Worm (Caenorhabditis elegans) whole organism, young adult: Measurements from ENCODE around the gene smcl-1.

Experiments used
- B0035.1 ChIP-seq: sonication (generic microtip); optimal IDR thresholded peaks from 2 replicates; lab custom pipeline; 2016; ENCODE audit warnings: missing genetic modification characterization, mild to moderate bottlenecking, missing compliant biosample characterization, missing genotype, missing genetic modification reagents
- him-1 ChIP-seq: sonication (generic microtip); optimal IDR thresholded peaks from 2 replicates; lab custom pipeline; 2016; ENCODE audit warnings: missing genotype, missing genetic modification reagents, missing genetic modification characterization, missing compliant biosample characterization
- hmg-1.2 ChIP-seq: fragments of 200-800 bp; sonication (Bioruptor generic); IDR thresholded peaks from 2 replicates; pipeline ENCODE4 v1.3.6; 2022; ENCODE audit warnings: missing genetic modification reagents, missing genetic modification characterization, missing compliant biosample characterization
- lin-54 ChIP-seq: fragments of 200-800 bp; sonication (Bioruptor generic); optimal IDR thresholded peaks from 2 replicates; lab custom pipeline; 2018; ENCODE audit warnings: mild to moderate bottlenecking, missing genetic modification characterization, missing compliant biosample characterization
- madf-3 ChIP-seq: fragments of 200-800 bp; sonication (Bioruptor generic); IDR thresholded peaks from 2 replicates; pipeline ENCODE4 v1.3.6; 2022; ENCODE audit warnings: missing genetic modification reagents, missing genetic modification characterization, missing compliant biosample characterization
- snpc-4 ChIP-seq, 5 experiments: fragments of 150-350 bp in 1 of 5; sonication (generic microtip) in 4 of 5; optimal IDR thresholded peaks; 2 replicates each; lab custom pipeline; 2014 to 2018; ENCODE audit warnings: missing genetic modification characterization in 5 of 5, missing biosample characterization in 3 of 5, antibody characterized with exemption in 2 of 5, mild to moderate bottlenecking in 2 of 5, missing compliant biosample characterization in 2 of 5, missing genotype in 2 of 5, moderate library complexity in 2 of 5, missing genetic modification reagents in 1 of 5
- tbx-9 ChIP-seq: sonication (generic microtip); optimal IDR thresholded peaks from 2 replicates; lab custom pipeline; 2016; ENCODE audit warnings: borderline replicate concordance, missing genetic modification characterization, inconsistent platforms, missing compliant biosample characterization

DNA sequence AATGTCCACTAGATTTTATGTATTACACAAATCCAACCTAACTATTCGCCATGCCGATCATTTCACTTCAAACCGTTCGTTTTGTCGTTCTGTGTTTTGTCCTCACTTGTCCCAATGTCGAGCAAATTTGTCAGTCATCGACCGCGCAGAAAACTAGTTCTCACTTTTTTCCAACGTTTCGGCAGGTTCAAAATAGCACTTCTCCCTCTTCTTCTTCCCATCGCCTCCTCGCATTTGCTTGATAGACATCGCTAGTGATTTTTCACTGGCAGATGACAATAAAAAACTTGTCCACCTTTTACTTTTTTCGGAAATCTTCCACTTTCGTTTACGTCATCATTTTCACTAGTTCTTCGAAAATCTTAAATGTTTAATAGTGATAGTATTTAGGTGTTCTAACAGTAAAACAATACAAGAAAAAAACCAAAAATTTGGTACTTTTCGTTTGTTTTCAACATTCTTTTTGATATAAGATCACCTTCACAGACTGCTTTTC lies 27.7 kb upstream of the smcl-1 start:
- no peak for TF ChIP-seq hmg-1.2 (GFP tag; lab: Robert Waterston, UW)
- TF ChIP-seq tbx-9, result no peak
- TF ChIP-seq madf-3 (GFP tag; lab: Robert Waterston, UW), result no peak
- TF ChIP-seq snpc-4 (GFP tag; optimal IDR thresholded peaks at IDR 0.05; lab: Kevin White, UChicago), result no peak
- TF ChIP-seq snpc-4 (tag; optimal IDR thresholded peaks at IDR 0.05; lab: Kevin White, UChicago), result no peak
- TF ChIP-seq him-1 (tag; lab: Kevin White, UChicago), result no peak
- TF ChIP-seq lin-54 (GFP tag; lab: Kevin White, UChicago), result no peak
- TF ChIP-seq B0035.1 (tag; lab: Kevin White, UChicago), result no peak
